Fruit fly (Drosophila melanogaster) whole organism, prepupa: ENCODE measurements around the gene CG32299.

ENCODE experiments used
- Blimp-1 ChIP-seq: fragments of 200-800 bp; sonication (Bioruptor generic); optimal IDR thresholded peaks from 3 replicates; lab custom pipeline; 2017; ENCODE audit warnings: missing biosample characterization, missing genetic modification characterization, mild to moderate bottlenecking, moderate library complexity, missing genetic modification reagents
- CG10669 ChIP-seq: fragments of 200-800 bp; sonication (Bioruptor generic); optimal IDR thresholded peaks from 3 replicates; lab custom pipeline; 2018; ENCODE audit warnings: missing biosample characterization, mild to moderate bottlenecking, missing genetic modification characterization, moderate library complexity
- CG11294 ChIP-seq: fragments of 200-800 bp; sonication (Bioruptor generic); IDR thresholded peaks from 2 replicates; pipeline ENCODE4 v1.3.6; 2022; ENCODE audit warnings: missing biosample characterization, missing genetic modification characterization
- CG11762 ChIP-seq: fragments of 200-800 bp; sonication (Bioruptor generic); optimal IDR thresholded peaks from 3 replicates; lab custom pipeline; 2016; ENCODE audit warnings: missing biosample characterization, missing genetic modification characterization; ENCODE audit not compliant: insufficient read depth
- CG11902 ChIP-seq: fragments of 200-800 bp; sonication (Bioruptor generic); optimal IDR thresholded peaks from 3 replicates; lab custom pipeline; 2016; ENCODE audit warnings: missing biosample characterization, missing genetic modification characterization
- CG15336 ChIP-seq: fragments of 200-800 bp; sonication (Bioruptor generic); IDR thresholded peaks from 2 replicates; pipeline ENCODE4 v1.3.6; 2022; ENCODE audit warnings: missing biosample characterization, missing genetic modification characterization
- CG1621 ChIP-seq: fragments of 200-800 bp; sonication (Bioruptor generic); optimal IDR thresholded peaks from 3 replicates; lab custom pipeline; 2018; ENCODE audit warnings: missing biosample characterization, mild to moderate bottlenecking, missing genetic modification characterization
- CG3032 ChIP-seq: fragments of 200-800 bp; optimal IDR thresholded peaks from 2 replicates; lab custom pipeline; 2019; ENCODE audit warnings: missing biosample characterization, mild to moderate bottlenecking, missing genetic modification characterization, moderate library complexity
- CG31627 ChIP-seq: fragments of 200-800 bp; sonication (Bioruptor generic); optimal IDR thresholded peaks from 3 replicates; lab custom pipeline; 2016; ENCODE audit warnings: missing biosample characterization, missing genetic modification characterization
- CG34406 ChIP-seq: fragments of 200-800 bp; sonication (Bioruptor generic); optimal IDR thresholded peaks from 3 replicates; lab custom pipeline; 2016; ENCODE audit warnings: missing biosample characterization, missing genetic modification characterization
- CG3919 ChIP-seq: fragments of 200-800 bp; sonication (Bioruptor generic); optimal IDR thresholded peaks from 3 replicates; lab custom pipeline; 2016; ENCODE audit warnings: missing biosample characterization, missing genetic modification characterization
- CG6276 ChIP-seq: fragments of 200-800 bp; sonication (Bioruptor generic); optimal IDR thresholded peaks from 2 replicates; lab custom pipeline; 2017; ENCODE audit warnings: missing biosample characterization, mild to moderate bottlenecking, missing genetic modification characterization
- CG6808 ChIP-seq: fragments of 200-800 bp; sonication (Bioruptor generic); optimal IDR thresholded peaks from 3 replicates; lab custom pipeline; 2017; ENCODE audit warnings: missing biosample characterization, missing genetic modification characterization, mild to moderate bottlenecking, moderate library complexity, missing genetic modification reagents
- CG8119 ChIP-seq: fragments of 200-800 bp; sonication (Bioruptor generic); IDR thresholded peaks from 3 replicates; pipeline ENCODE4 v1.3.6; 2022; ENCODE audit warnings: missing biosample characterization, missing genetic modification characterization
- CG8319 ChIP-seq: fragments of 200-800 bp; sonication (Bioruptor generic); optimal IDR thresholded peaks from 3 replicates; lab custom pipeline; 2016; ENCODE audit warnings: missing biosample characterization, missing genetic modification characterization
- CG9139 ChIP-seq: fragments of 200-800 bp; sonication (Bioruptor generic); optimal IDR thresholded peaks from 3 replicates; lab custom pipeline; 2017; ENCODE audit warnings: missing biosample characterization, mild to moderate bottlenecking, missing genetic modification characterization
- Ets21C ChIP-seq: fragments of 200-800 bp; sonication (Bioruptor generic); optimal IDR thresholded peaks from 3 replicates; lab custom pipeline; 2016; ENCODE audit warnings: missing biosample characterization, missing genetic modification characterization
- Gug ChIP-seq: fragments of 200-800 bp; sonication (Bioruptor generic); IDR thresholded peaks from 2 replicates; pipeline ENCODE4 v1.3.6; 2022; ENCODE audit warnings: missing biosample characterization, missing genetic modification characterization
- Hr38 ChIP-seq: sonication (Bioruptor generic); optimal IDR thresholded peaks from 2 replicates; lab custom pipeline; 2016; ENCODE audit warnings: missing biosample characterization, missing genetic modification characterization
- Lpt ChIP-seq: fragments of 200-800 bp; sonication (Bioruptor generic); optimal IDR thresholded peaks from 3 replicates; lab custom pipeline; 2016; ENCODE audit warnings: missing biosample characterization, missing genetic modification characterization
- Met ChIP-seq: fragments of 200-800 bp; sonication (Bioruptor generic); optimal IDR thresholded peaks from 3 replicates; lab custom pipeline; 2016; ENCODE audit warnings: missing biosample characterization, missing genetic modification characterization
- Smox ChIP-seq: fragments of 200-800 bp; sonication (Bioruptor generic); optimal IDR thresholded peaks from 3 replicates; lab custom pipeline; 2016; ENCODE audit warnings: missing biosample characterization, missing genetic modification characterization
- Sox15 ChIP-seq: fragments of 200-800 bp; sonication (Bioruptor generic); optimal IDR thresholded peaks from 3 replicates; lab custom pipeline; 2016; ENCODE audit warnings: missing biosample characterization, missing genetic modification characterization
- achi ChIP-seq: fragments of 200-800 bp; sonication (Bioruptor generic); optimal IDR thresholded peaks from 3 replicates; lab custom pipeline; 2016; ENCODE audit warnings: missing biosample characterization, missing genetic modification characterization
- acj6 ChIP-seq: fragments of 200-800 bp; sonication (Bioruptor generic); optimal IDR thresholded peaks from 3 replicates; lab custom pipeline; 2016; ENCODE audit warnings: missing biosample characterization, missing genetic modification characterization
- eg ChIP-seq: fragments of 200-800 bp; sonication (Bioruptor generic); IDR thresholded peaks from 3 replicates; pipeline ENCODE4 v1.3.6; 2022; ENCODE audit warnings: missing biosample characterization, missing genetic modification characterization
- esn ChIP-seq: fragments of 200-800 bp; sonication (Bioruptor generic); optimal IDR thresholded peaks from 2 replicates; lab custom pipeline; 2016; ENCODE audit warnings: missing biosample characterization, mild to moderate bottlenecking, missing genetic modification characterization, moderate library complexity
- fd85E ChIP-seq: fragments of 200-800 bp; sonication (Bioruptor generic); optimal IDR thresholded peaks from 3 replicates; lab custom pipeline; 2016; ENCODE audit warnings: missing biosample characterization, missing genetic modification characterization
- net ChIP-seq: fragments of 200-800 bp; sonication (Bioruptor generic); optimal IDR thresholded peaks from 3 replicates; lab custom pipeline; 2016; ENCODE audit warnings: missing biosample characterization, missing genetic modification characterization
- pdm3 ChIP-seq: fragments of 200-800 bp; sonication (Bioruptor generic); optimal IDR thresholded peaks from 3 replicates; lab custom pipeline; 2016; ENCODE audit warnings: missing biosample characterization, missing genetic modification characterization
- salr ChIP-seq, 2 experiments: fragments of 200-800 bp; sonication (Bioruptor generic); optimal IDR thresholded peaks; 3 replicates each; lab custom pipeline; 2016 to 2018; ENCODE audit warnings: missing biosample characterization in 2 of 2, missing genetic modification characterization in 2 of 2, mild to moderate bottlenecking in 1 of 2
- spab ChIP-seq: fragments of 200-800 bp; sonication (Bioruptor generic); optimal IDR thresholded peaks from 2 replicates; lab custom pipeline; 2017; ENCODE audit warnings: missing biosample characterization, mild to moderate bottlenecking, missing genetic modification characterization, missing genetic modification reagents
- svp ChIP-seq: fragments of 200-800 bp; sonication (Bioruptor generic); peaks from one replicate; lab custom pipeline; 2016; ENCODE audit warnings: missing biosample characterization, missing genetic modification characterization

Gene CG32299

dm6 chr3L:2402206-2402605 lies 11.4 kb upstream of the CG32299 start:
- TF ChIP-seq esn (GFP tag; lab: Kevin White, UChicago) (no peak), Hr38 (GFP tag; lab: Kevin White, UChicago) (no peak), Gug (GFP tag; lab: Robert Waterston, UW) (no peak), CG34406 (GFP tag; lab: Kevin White, UChicago) (no peak), Met (GFP tag; lab: Kevin White, UChicago) (no peak), CG11294 (GFP tag; lab: Robert Waterston, UW) (no peak), CG3919 (GFP tag; lab: Kevin White, UChicago) (no peak), CG8119 (GFP tag; lab: Robert Waterston, UW) (no peak), net (GFP tag; lab: Kevin White, UChicago) (no peak), CG15336 (GFP tag; lab: Robert Waterston, UW) (no peak), Lpt (GFP tag; lab: Kevin White, UChicago) (no peak), Blimp-1 (GFP tag; lab: Kevin White, UChicago) (no peak), Sox15 (GFP tag; lab: Kevin White, UChicago) (no peak), CG1621 (no peak)

- TF ChIP-seq CG9139 (GFP tag; lab: Kevin White, UChicago), result no peak
- no peak for TF ChIP-seq CG10669 (GFP tag; lab: Kevin White, UChicago)
- no peak for TF ChIP-seq fd85E (GFP tag; lab: Kevin White, UChicago)
- no peak for TF ChIP-seq eg (GFP tag; lab: Robert Waterston, UW)
- TF ChIP-seq Lpt (GFP tag; lab: Kevin White, UChicago), result no peak
- no peak for TF ChIP-seq Ets21C (GFP tag; lab: Kevin White, UChicago)
- TF ChIP-seq esn (GFP tag; lab: Kevin White, UChicago), result no peak
- no peak for TF ChIP-seq Smox (GFP tag; lab: Kevin White, UChicago)
- TF ChIP-seq svp (GFP tag; lab: Kevin White, UChicago), result no peak
- TF ChIP-seq CG3919 (GFP tag; lab: Kevin White, UChicago), result no peak
- TF ChIP-seq achi (GFP tag; lab: Kevin White, UChicago), result no peak
Observed at dm6 chr3L:2400227-2400840, 9.5 kb upstream of the CG32299 start.

dm6 chr3L:2399788-2400187 lies 9.0 kb upstream of the CG32299 start:
- no peak for TF ChIP-seq CG10669 (GFP tag; lab: Kevin White, UChicago)
- TF ChIP-seq svp (GFP tag; lab: Kevin White, UChicago), result no peak
- no peak for TF ChIP-seq salr (GFP tag; optimal IDR thresholded peaks at IDR 0.05; lab: Kevin White, UChicago)
- TF ChIP-seq CG6276, result no peak
- no peak for TF ChIP-seq CG11762
- no peak for TF ChIP-seq CG6808
- TF ChIP-seq CG3919 (GFP tag; lab: Kevin White, UChicago), result no peak
- no peak for TF ChIP-seq CG1621
- no peak for TF ChIP-seq CG11902
- no peak for TF ChIP-seq Lpt (GFP tag; lab: Kevin White, UChicago)
- no peak for TF ChIP-seq Sox15 (GFP tag; lab: Kevin White, UChicago)
- TF ChIP-seq, all 60 proteins: peak for 0

dm6 chr3L:2398636-2399035 lies 7.8 kb upstream of the CG32299 start:
- TF ChIP-seq salr (GFP tag; optimal IDR thresholded peaks at IDR 0.05; lab: Kevin White, UChicago) (no peak), spab (GFP tag; lab: Kevin White, UChicago) (no peak), CG8319 (no peak), svp (GFP tag; lab: Kevin White, UChicago) (no peak), Hr38 (GFP tag; lab: Kevin White, UChicago) (no peak), CG31627 (GFP tag; lab: Kevin White, UChicago) (no peak)

- TF ChIP-seq esn (GFP tag; lab: Kevin White, UChicago) (no peak), achi (GFP tag; lab: Kevin White, UChicago) (no peak), CG3032 (tag; lab: Kevin White, UChicago) (no peak), Sox15 (GFP tag; lab: Kevin White, UChicago) (no peak), pdm3 (GFP tag; lab: Kevin White, UChicago) (no peak), net (GFP tag; lab: Kevin White, UChicago) (no peak), CG34406 (GFP tag; lab: Kevin White, UChicago) (no peak), CG10669 (GFP tag; lab: Kevin White, UChicago) (no peak), acj6 (no peak)
Observed at dm6 chr3L:2397571-2398187, 6.9 kb upstream of the CG32299 start.
